Worm (Caenorhabditis elegans) whole organism, young adult: ENCODE results near the gene lelo-2.

Experiments used
- B0019.2 ChIP-seq: fragments of 200-800 bp; sonication (Bioruptor generic); conservative IDR thresholded peaks from 2 replicates; pipeline ENCODE4 v1.3.6; 2022; ENCODE audit warnings: missing genetic modification reagents, missing genetic modification characterization, missing compliant biosample characterization
- B0336.3 ChIP-seq: fragments of 200-800 bp; sonication (Bioruptor generic); IDR thresholded peaks from 2 replicates; pipeline ENCODE4 v1.3.6; 2022; ENCODE audit warnings: missing genetic modification characterization, missing compliant biosample characterization
- F23B12.7 ChIP-seq: sonication (generic microtip); optimal IDR thresholded peaks from 2 replicates; lab custom pipeline; 2017; ENCODE audit warnings: missing genetic modification characterization, mild to moderate bottlenecking, missing compliant biosample characterization, antibody characterized with exemption, moderate library complexity; ENCODE audit not compliant: insufficient read depth
- F33H1.4 ChIP-seq: fragments of 200-800 bp; sonication (Bioruptor generic); IDR thresholded peaks from 2 replicates; pipeline ENCODE4 v1.3.6; 2022; ENCODE audit warnings: missing genetic modification reagents, missing genetic modification characterization, missing compliant biosample characterization
- F37B4.10 ChIP-seq: fragments of 200-800 bp; sonication (Bioruptor generic); IDR thresholded peaks from 2 replicates; pipeline ENCODE4 v1.3.6; 2022; ENCODE audit warnings: missing genetic modification characterization, missing compliant biosample characterization
- F49E8.2 ChIP-seq: sonication (generic microtip); optimal IDR thresholded peaks from 3 replicates; lab custom pipeline; 2017; ENCODE audit warnings: missing genetic modification characterization, mild to moderate bottlenecking, missing compliant biosample characterization, antibody characterized with exemption, moderate library complexity; ENCODE audit not compliant: insufficient read depth
- F57A8.1 ChIP-seq: fragments of 200-800 bp; sonication (Bioruptor generic); optimal IDR thresholded peaks from 2 replicates; lab custom pipeline; 2018; ENCODE audit warnings: mild to moderate bottlenecking, missing genetic modification characterization, moderate library complexity, missing compliant biosample characterization
- F57C9.4 ChIP-seq: sonication (generic microtip); optimal IDR thresholded peaks from 2 replicates; lab custom pipeline; 2017; ENCODE audit warnings: mild to moderate bottlenecking, missing genetic modification characterization, missing compliant biosample characterization
- K11D2.4 ChIP-seq: fragments of 200-800 bp; sonication (Bioruptor generic); IDR thresholded peaks from 2 replicates; pipeline ENCODE4 v1.3.6; 2022; ENCODE audit warnings: missing genetic modification reagents, missing genetic modification characterization, missing compliant biosample characterization
- Y53G8AR.9 ChIP-seq: fragments of 200-800 bp; sonication (Bioruptor generic); conservative IDR thresholded peaks from 2 replicates; pipeline ENCODE4 v1.3.6; 2022; ENCODE audit warnings: missing genetic modification reagents, missing genetic modification characterization, missing compliant biosample characterization
- Y67H2A.10 ChIP-seq: fragments of 200-800 bp; sonication (Bioruptor generic); conservative IDR thresholded peaks from 2 replicates; pipeline ENCODE4 v1.3.6; 2022; ENCODE audit warnings: missing genetic modification reagents, missing genetic modification characterization, missing compliant biosample characterization
- akir-1 ChIP-seq: fragments of 200-800 bp; sonication (Bioruptor generic); optimal IDR thresholded peaks from 2 replicates; lab custom pipeline; 2018; ENCODE audit warnings: mild to moderate bottlenecking, missing genetic modification characterization, moderate library complexity, missing compliant biosample characterization
- aptf-2 ChIP-seq: fragments of 200-800 bp; sonication (Bioruptor generic); conservative IDR thresholded peaks from 2 replicates; pipeline ENCODE4 v1.3.6; 2022; ENCODE audit warnings: missing genetic modification reagents, missing genetic modification characterization, missing compliant biosample characterization
- atf-7 ChIP-seq: sonication (generic microtip); optimal IDR thresholded peaks from 2 replicates; lab custom pipeline; 2017; ENCODE audit warnings: mild to moderate bottlenecking, missing genetic modification characterization, missing compliant biosample characterization
- bed-1 ChIP-seq: fragments of 200-800 bp; sonication (Bioruptor generic); IDR thresholded peaks from 2 replicates; pipeline ENCODE4 v1.3.6; 2022; ENCODE audit warnings: missing genetic modification reagents, missing genetic modification characterization, missing compliant biosample characterization
- cebp-1 ChIP-seq, 2 experiments: fragments of 200-800 bp in 1 of 2; sonication (Bioruptor generic) in 1 of 2; sonication (generic microtip) in 1 of 2; IDR thresholded peaks in 1 of 2; optimal IDR thresholded peaks in 1 of 2; 2 replicates each; pipeline versions ENCODE4 v1.3.6 to Lab custom; 2017 to 2022; ENCODE audit warnings: missing compliant biosample characterization in 2 of 2, missing genetic modification characterization in 2 of 2, mild to moderate bottlenecking in 1 of 2, missing genetic modification reagents in 1 of 2, moderate library complexity in 1 of 2
- ceh-40 ChIP-seq: fragments of 200-800 bp; sonication (Bioruptor generic); IDR thresholded peaks from 2 replicates; pipeline ENCODE4 v1.3.6; 2022; ENCODE audit warnings: missing genetic modification characterization, missing compliant biosample characterization
- ceh-79 ChIP-seq: sonication (generic microtip); optimal IDR thresholded peaks from 2 replicates; lab custom pipeline; 2017; ENCODE audit warnings: mild to moderate bottlenecking, missing genetic modification characterization, missing compliant biosample characterization
- ceh-91 ChIP-seq: fragments of 200-800 bp; sonication (Bioruptor generic); IDR thresholded peaks from 2 replicates; pipeline ENCODE4 v1.3.6; 2022; ENCODE audit warnings: missing genetic modification reagents, missing genetic modification characterization, missing compliant biosample characterization
- dox-1 ChIP-seq: fragments of 200-800 bp; sonication (Bioruptor generic); IDR thresholded peaks from 2 replicates; pipeline ENCODE4 v1.3.6; 2022; ENCODE audit warnings: missing genetic modification reagents, missing genetic modification characterization, missing compliant biosample characterization
- dpff-1 ChIP-seq: sonication (generic microtip); optimal IDR thresholded peaks from 2 replicates; lab custom pipeline; 2017; ENCODE audit warnings: mild to moderate bottlenecking, missing genetic modification characterization, missing compliant biosample characterization
- efl-1 ChIP-seq: fragments of 150-350 bp; optimal IDR thresholded peaks from 2 replicates; lab custom pipeline; 2014; ENCODE audit warnings: missing biosample characterization, missing genetic modification reagents, missing genetic modification characterization
- egl-44 ChIP-seq: fragments of 200-800 bp; sonication (Bioruptor generic); IDR thresholded peaks from 2 replicates; pipeline ENCODE4 v1.3.6; 2022; ENCODE audit warnings: missing genetic modification reagents, missing genetic modification characterization, missing compliant biosample characterization
- egrh-3 ChIP-seq: fragments of 200-800 bp; sonication (Bioruptor generic); IDR thresholded peaks from 2 replicates; pipeline ENCODE4 v1.3.6; 2022; ENCODE audit warnings: missing genetic modification reagents, missing genetic modification characterization, missing compliant biosample characterization
- hmg-1.2 ChIP-seq: fragments of 200-800 bp; sonication (Bioruptor generic); IDR thresholded peaks from 2 replicates; pipeline ENCODE4 v1.3.6; 2022; ENCODE audit warnings: missing genetic modification reagents, missing genetic modification characterization, missing compliant biosample characterization
- lag-1 ChIP-seq: fragments of 200-800 bp; sonication (Bioruptor generic); IDR thresholded peaks from 2 replicates; pipeline ENCODE4 v1.3.6; 2022; ENCODE audit warnings: missing genetic modification reagents, missing genetic modification characterization, missing compliant biosample characterization
- lin-26 ChIP-seq: fragments of 200-800 bp; sonication (Bioruptor generic); IDR thresholded peaks from 2 replicates; pipeline ENCODE4 v1.3.6; 2022; ENCODE audit warnings: missing genetic modification reagents, missing genetic modification characterization, missing compliant biosample characterization
- lin-40 ChIP-seq: sonication (generic microtip); optimal IDR thresholded peaks from 2 replicates; lab custom pipeline; 2016; ENCODE audit warnings: missing genetic modification characterization, mild to moderate bottlenecking, missing compliant biosample characterization, missing genotype, missing genetic modification reagents
- lsy-27 ChIP-seq: sonication (generic microtip); optimal IDR thresholded peaks from 2 replicates; lab custom pipeline; 2017; ENCODE audit warnings: missing genetic modification characterization, mild to moderate bottlenecking, missing compliant biosample characterization, antibody characterized with exemption, missing genotype, borderline replicate concordance; ENCODE audit not compliant: insufficient read depth
- madf-10 ChIP-seq: sonication (generic microtip); optimal IDR thresholded peaks from 2 replicates; lab custom pipeline; 2016; ENCODE audit warnings: mild to moderate bottlenecking, missing genetic modification characterization, missing compliant biosample characterization
- nfya-1 ChIP-seq: sonication (generic microtip); optimal IDR thresholded peaks from 2 replicates; lab custom pipeline; 2017; ENCODE audit warnings: antibody characterized with exemption, missing compliant biosample characterization, missing genetic modification characterization, borderline replicate concordance; ENCODE audit not compliant: insufficient read depth
- nfya-2 ChIP-seq: fragments of 200-800 bp; sonication (Bioruptor generic); IDR thresholded peaks from 2 replicates; pipeline ENCODE4 v1.3.6; 2022; ENCODE audit warnings: missing genetic modification reagents, missing genetic modification characterization, missing compliant biosample characterization
- nhr-179 ChIP-seq: sonication (generic microtip); optimal IDR thresholded peaks from 2 replicates; lab custom pipeline; 2016; ENCODE audit warnings: mild to moderate bottlenecking, missing genetic modification characterization, missing compliant biosample characterization
- nhr-27 ChIP-seq: fragments of 200-800 bp; sonication (Bioruptor generic); optimal IDR thresholded peaks from 2 replicates; lab custom pipeline; 2018; ENCODE audit warnings: mild to moderate bottlenecking, missing genetic modification characterization, moderate library complexity, missing compliant biosample characterization
- nhr-90 ChIP-seq: sonication (generic microtip); optimal IDR thresholded peaks from 2 replicates; lab custom pipeline; 2016; ENCODE audit warnings: missing genotype, mild to moderate bottlenecking, missing genetic modification characterization, missing compliant biosample characterization
- pha-4 ChIP-seq: fragments of 150-350 bp; sonication (generic microtip); optimal IDR thresholded peaks from 2 replicates; lab custom pipeline; 2014; ENCODE audit warnings: missing biosample characterization, missing genetic modification reagents, missing genetic modification characterization
- rec-8 ChIP-seq, 2 experiments: sonication (generic microtip); optimal IDR thresholded peaks; 2 replicates each; lab custom pipeline; 2016; ENCODE audit warnings: mild to moderate bottlenecking in 2 of 2, missing genetic modification characterization in 2 of 2, missing genetic modification reagents in 2 of 2, missing genotype in 2 of 2, missing biosample characterization in 1 of 2, missing compliant biosample characterization in 1 of 2, moderate library complexity in 1 of 2
- rpc-1 ChIP-seq, 2 experiments: fragments of 150-350 bp in 1 of 2; sonication (generic microtip) in 1 of 2; optimal IDR thresholded peaks; 2 replicates each; lab custom pipeline; 2014 to 2018; ENCODE audit warnings: missing biosample characterization in 1 of 2, missing genetic modification characterization in 1 of 2, missing genetic modification reagents in 1 of 2, missing genotype in 1 of 2
- tlf-1 ChIP-seq: fragments of 200-800 bp; sonication (Bioruptor generic); optimal IDR thresholded peaks from 2 replicates; lab custom pipeline; 2018; ENCODE audit warnings: mild to moderate bottlenecking, missing genetic modification characterization, missing compliant biosample characterization
- zfh-2 ChIP-seq: fragments of 200-800 bp; sonication (Bioruptor generic); conservative IDR thresholded peaks from 2 replicates; pipeline ENCODE4 v1.3.6; 2022; ENCODE audit warnings: missing genetic modification reagents, missing genetic modification characterization, missing compliant biosample characterization
- ztf-18 ChIP-seq: sonication (generic microtip); optimal IDR thresholded peaks from 2 replicates; lab custom pipeline; 2016; ENCODE audit warnings: missing genotype, mild to moderate bottlenecking, missing genetic modification characterization, missing compliant biosample characterization
- ztf-3 ChIP-seq: fragments of 200-800 bp; sonication (Bioruptor generic); optimal IDR thresholded peaks from 2 replicates; lab custom pipeline; 2018; ENCODE audit warnings: mild to moderate bottlenecking, missing genetic modification characterization, missing compliant biosample characterization
- ztf-6 ChIP-seq: fragments of 200-800 bp; sonication (Bioruptor generic); IDR thresholded peaks from 2 replicates; pipeline ENCODE4 v1.3.6; 2022; ENCODE audit warnings: missing genetic modification reagents, missing genetic modification characterization, missing compliant biosample characterization

lelo-2 gene

ce11 chrIII:1418709-1419108 lies 8.3 kb downstream of the lelo-2 start (continued):
- TF ChIP-seq cebp-1 (GFP tag; IDR thresholded peaks at IDR 0.05; lab: Robert Waterston, UW) (no peak), cebp-1 (tag; optimal IDR thresholded peaks at IDR 0.05; lab: Kevin White, UChicago) (peak; percentile 75), F37B4.10 (0 out of 2 replicates have a peak, but pooled peaks have one; percentile 79), F33H1.4 (peak; percentile 98), rpc-1 (optimal IDR thresholded peaks at IDR 0.05; lab: Kevin White, UChicago) (peak; percentile 14), rpc-1 (tag; optimal IDR thresholded peaks at IDR 0.05; lab: Kevin White, UChicago) (no peak), B0019.2 (peak; percentile 52; the same call in 1 of the 2 replicates), madf-10 (tag; lab: Kevin White, UChicago) (peak; percentile 71), ceh-40 (GFP tag; lab: Robert Waterston, UW) (no peak), F57C9.4 (tag; lab: Kevin White, UChicago) (no peak), atf-7 (tag; lab: Kevin White, UChicago) (peak; percentile 56), akir-1 (GFP tag; lab: Kevin White, UChicago) (no peak), lin-40 (tag; lab: Kevin White, UChicago) (peak; percentile 82), nfya-2 (GFP tag; lab: Robert Waterston, UW) (no peak), dox-1 (peak; percentile 93), nhr-179 (no peak), F23B12.7 (peak; percentile 85), hmg-1.2 (peak; percentile 65), ztf-3 (GFP tag; lab: Kevin White, UChicago) (no peak), bed-1 (no peak), nhr-90 (peak; percentile 39), lin-26 (GFP tag; lab: Robert Waterston, UW) (peak; percentile 26), F57A8.1 (GFP tag; lab: Kevin White, UChicago) (no peak), Y67H2A.10 (GFP tag; lab: Robert Waterston, UW) (peak; percentile 73), egl-44 (GFP tag; lab: Robert Waterston, UW) (0 out of 2 replicates have a peak, but pooled peaks have one; percentile 44), pha-4 (tag; lab: Kevin White, UChicago) (no peak), lsy-27 (tag; lab: Kevin White, UChicago) (no peak), ceh-79 (tag; lab: Kevin White, UChicago) (no peak), nfya-1 (no peak), B0336.3 (GFP tag; lab: Robert Waterston, UW) (peak; percentile 72), lag-1 (GFP tag; lab: Robert Waterston, UW) (no peak), tlf-1 (GFP tag; lab: Kevin White, UChicago) (peak; percentile 83), nhr-27 (no peak)

DNA sequence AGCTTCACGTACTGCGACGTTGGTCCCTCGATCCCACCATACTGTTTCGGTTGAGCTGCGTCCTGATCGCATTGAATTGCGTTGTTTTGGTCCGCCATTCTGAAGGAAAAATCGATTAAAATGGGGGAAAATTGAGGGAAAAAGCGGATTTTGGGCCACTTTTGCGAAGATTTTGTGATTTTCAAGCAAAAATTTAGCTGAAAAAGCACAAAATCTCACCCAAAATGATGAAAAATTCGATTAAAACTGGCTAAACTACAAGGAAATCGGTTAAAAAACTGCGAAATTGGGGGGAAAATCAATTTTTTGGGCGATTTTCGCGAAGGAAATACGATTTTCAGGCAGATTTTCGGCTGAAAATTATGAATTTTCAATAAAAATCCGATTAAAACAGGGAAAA lies 9.9 kb downstream of the lelo-2 start, which contains the start of gene elc-1:
TSS of gene elc-1 (minus strand) at position 101 of the 400 bp plus-strand sequence.
- TF ChIP-seq Y53G8AR.9 (GFP tag; lab: Robert Waterston, UW) (no peak), ztf-18 (tag; lab: Kevin White, UChicago) (no peak), B0019.2 (no peak), tlf-1 (GFP tag; lab: Kevin White, UChicago) (no peak), hmg-1.2 (no peak), nhr-27 (no peak), zfh-2 (GFP tag; lab: Robert Waterston, UW) (no peak), egrh-3 (GFP tag; lab: Robert Waterston, UW) (no peak), F49E8.2 (no peak), rec-8 (tag; optimal IDR thresholded peaks at IDR 0.05; lab: Kevin White, UChicago) (no peak), aptf-2 (GFP tag; lab: Robert Waterston, UW) (no peak), dpff-1 (no peak), ceh-91 (GFP tag; lab: Robert Waterston, UW) (no peak), K11D2.4 (GFP tag; lab: Robert Waterston, UW) (no peak), pha-4 (tag; lab: Kevin White, UChicago) (no peak), efl-1 (GFP tag; lab: Kevin White, UChicago) (no peak), akir-1 (GFP tag; lab: Kevin White, UChicago) (no peak), ztf-6 (no peak)
